Fruit fly (Drosophila melanogaster) S2 (cell line): Measurements from ENCODE around the gene Nemp.

Experiments
- CG8478 ChIP-seq: fragments of >200 bp; optimal IDR thresholded peaks from 2 replicates; lab custom pipeline; 2018
- CTCF ChIP-seq, 2 experiments: fragments of >200 bp; optimal IDR thresholded peaks; 2 replicates each; lab custom pipeline; 2018

The Nemp gene

DNA sequence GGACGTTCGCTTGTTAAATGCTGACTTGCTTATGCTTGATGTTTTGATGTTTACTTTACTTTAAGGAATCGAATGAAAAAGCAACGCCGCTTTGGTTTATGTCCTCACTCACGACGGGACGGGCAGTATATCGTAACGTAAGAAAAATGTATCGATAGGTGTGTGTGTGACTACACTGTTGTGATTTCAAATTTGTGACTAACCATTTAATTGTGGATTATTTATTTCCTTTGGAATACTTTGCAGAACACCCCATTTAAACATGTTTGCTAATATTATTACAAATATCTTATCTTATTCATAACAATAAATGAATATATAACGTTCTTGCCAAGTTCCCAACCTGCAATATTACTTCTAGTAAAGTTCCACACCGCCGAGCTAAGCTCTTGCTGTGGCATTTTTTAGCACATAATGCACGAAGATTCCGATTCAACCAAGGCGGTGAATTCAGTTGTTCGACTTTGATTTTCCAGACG is at the start of gene Nemp, which contains the start of gene r:
Gene Nemp, minus strand, starts transcription at position 85 of the 479 bp plus-strand sequence.
Gene r, plus strand, starts transcription at position 429 of the 479 bp plus-strand sequence.
- peak in 1 of 2 experiments; percentile 1 for TF ChIP-seq CTCF (optimal IDR thresholded peaks at IDR 0.05; lab: Kevin White, UChicago)
- TF ChIP-seq CG8478, result no peak

dm6 chrX:16703747-16704146 is 48.9 kb upstream of the Nemp start, which contains the start of the genes CG9673 and CG4653:
CG9673 (minus strand) TSS chrX:16703884.
CG4653 (plus strand) TSS chrX:16704081.
- TF ChIP-seq CTCF (optimal IDR thresholded peaks at IDR 0.05; lab: Kevin White, UChicago), result no peak

DNA sequence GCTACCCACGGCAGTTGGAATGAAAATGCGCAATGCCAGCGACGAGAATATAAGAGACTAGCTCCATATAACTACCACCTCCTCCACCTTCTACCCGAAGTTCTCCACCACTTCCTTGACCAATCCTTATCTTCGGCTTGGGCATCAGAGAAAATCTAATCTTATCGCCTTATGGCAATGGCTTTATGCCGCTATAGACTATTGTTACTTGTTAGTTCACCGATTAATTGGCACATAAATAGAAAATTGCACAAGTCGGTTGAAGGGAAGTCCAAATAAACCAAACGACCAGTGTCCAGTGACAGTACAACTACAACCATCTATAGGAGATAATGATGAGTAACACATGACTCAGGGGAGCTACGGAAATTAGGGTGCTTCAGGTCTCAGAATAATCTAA is 47.1 kb upstream of the Nemp start, which contains the start of gene sphe:
Gene sphe, minus strand, starts transcription at position 32 of the 400 bp plus-strand sequence.
- no peak for TF ChIP-seq CG8478
- TF ChIP-seq CTCF (optimal IDR thresholded peaks at IDR 0.05; lab: Kevin White, UChicago), result no peak

DNA sequence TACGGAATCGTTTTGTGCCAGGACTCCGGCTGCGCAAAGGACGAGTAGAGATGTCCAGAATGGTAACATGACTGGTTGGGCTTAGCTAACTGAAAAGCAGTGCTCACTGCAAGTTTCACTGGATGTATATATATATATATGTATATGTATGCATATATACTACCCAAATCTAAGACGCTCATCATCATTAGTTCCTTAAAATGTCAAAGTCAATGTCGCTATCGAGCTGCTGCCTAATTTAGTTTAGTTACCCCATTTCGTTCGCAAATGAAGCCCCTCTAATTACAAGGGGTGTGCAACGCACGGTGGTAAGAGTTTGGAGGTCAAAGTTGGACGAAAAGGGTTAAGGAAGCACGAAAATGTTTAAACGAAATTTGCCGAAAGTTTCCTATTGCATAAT is 45.3 kb upstream of the Nemp start, which contains the start of gene CG9676:
Gene CG9676, minus strand, starts transcription at position 101 of the 400 bp plus-strand sequence.
- TF ChIP-seq CTCF (optimal IDR thresholded peaks at IDR 0.05; lab: Kevin White, UChicago) (no peak), CG8478 (no peak)

DNA sequence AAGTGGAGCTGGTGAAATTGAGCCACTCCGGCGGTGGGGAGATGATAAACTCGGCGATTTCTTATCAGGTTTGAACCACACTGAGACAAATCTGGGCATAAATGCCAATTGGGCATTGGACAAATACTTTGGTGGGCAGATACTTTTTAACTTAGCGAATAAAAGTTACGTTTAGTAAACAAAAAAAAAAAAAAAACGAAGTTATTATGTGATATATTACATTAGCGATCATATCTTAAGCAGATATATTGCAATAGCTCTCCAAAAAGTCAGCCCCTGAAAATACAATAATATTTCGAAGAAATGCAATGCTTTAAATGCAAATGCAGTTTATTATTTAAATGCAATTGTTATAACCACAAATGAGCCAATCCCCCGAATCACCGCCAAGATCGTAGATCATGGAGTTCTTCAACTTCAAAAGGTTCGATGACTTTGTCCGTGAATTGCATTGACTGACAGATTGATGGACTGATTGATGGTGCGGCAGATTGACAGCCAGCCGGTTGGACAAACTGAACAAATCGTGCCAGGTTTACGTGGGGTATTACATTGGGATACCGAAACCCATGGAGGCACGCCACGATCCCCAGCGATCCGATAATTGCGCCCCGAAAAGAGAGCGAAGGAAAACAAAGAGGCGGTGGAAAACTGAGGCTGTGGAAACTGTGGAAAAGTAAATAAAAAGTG is 43.2 kb upstream of the Nemp start:
- TF ChIP-seq CG8478 (no peak), CTCF (optimal IDR thresholded peaks at IDR 0.05; lab: Kevin White, UChicago) (no peak)

DNA sequence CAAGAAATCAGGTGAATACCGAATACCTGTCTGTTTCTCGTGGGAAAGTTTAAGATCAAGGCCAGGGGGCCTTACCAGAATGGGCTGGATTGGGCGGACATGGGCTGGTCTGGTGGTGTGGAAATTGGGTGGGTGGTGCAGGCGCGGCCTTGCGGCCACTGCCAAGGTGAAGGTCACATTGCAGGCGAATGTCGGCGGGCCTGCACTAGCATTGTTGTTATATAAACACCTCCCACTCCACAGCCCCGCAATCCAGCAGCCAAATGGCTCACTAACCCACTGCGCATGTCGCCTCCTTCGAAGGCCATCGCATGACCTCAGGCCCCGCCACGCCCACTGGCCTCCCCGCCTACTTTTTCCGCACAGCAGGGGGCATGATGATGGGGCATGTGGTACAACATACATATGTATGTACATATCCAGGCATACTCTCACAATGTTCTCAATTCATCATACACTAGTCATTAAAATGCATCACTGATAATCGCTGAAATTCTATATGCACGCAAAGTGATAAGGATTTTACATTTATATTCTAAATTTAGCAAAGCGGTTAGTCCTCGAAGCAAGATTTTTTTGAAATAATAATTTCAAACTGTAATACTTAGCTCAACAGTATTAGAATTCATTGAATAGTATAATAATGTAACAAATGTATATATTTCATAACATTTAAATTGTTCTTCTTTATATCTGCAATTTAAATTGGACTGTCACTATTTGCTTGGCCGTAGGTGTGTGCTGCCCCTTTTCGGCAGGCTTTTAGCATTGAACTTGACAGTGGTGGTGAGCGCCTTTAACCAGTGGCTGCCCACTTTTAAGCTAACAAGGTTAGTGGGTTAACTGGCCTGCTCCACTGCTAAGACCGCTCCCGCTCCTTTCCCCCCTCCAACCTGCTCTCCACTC is 42.1 kb upstream of the Nemp start:
- TF ChIP-seq CTCF (optimal IDR thresholded peaks at IDR 0.05; lab: Kevin White, UChicago), result no peak
- no peak for TF ChIP-seq CG8478

dm6 chrX:16695658-16696181 is 40.9 kb upstream of the Nemp start, which contains the start of gene CG4678:
CG4678 (plus strand) TSS chrX:16696131.
- TF ChIP-seq CG8478 (no peak), CTCF (optimal IDR thresholded peaks at IDR 0.05; lab: Kevin White, UChicago) (peak in 1 of 2 experiments; percentile 23)

DNA sequence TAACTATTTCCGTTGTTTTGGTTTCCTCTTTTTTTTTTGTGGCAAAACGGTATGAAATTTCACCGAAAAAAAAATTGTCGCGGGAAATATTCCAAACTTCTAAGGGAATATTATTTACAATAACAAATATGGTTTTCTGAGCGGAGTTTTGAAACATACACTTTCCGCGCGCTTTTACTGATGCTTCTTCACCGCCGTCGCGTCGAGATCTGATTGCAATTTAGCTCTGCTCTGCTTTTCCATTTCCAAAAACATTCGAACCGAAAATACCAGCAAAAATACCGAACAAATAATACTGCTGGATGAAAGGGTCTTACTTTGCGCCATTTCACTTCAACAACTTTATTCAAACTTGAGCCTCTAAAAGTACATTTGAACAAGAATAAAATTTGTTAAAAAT is 40.1 kb upstream of the Nemp start, which contains the start of gene Septin4:
Gene Septin4, minus strand, starts transcription at position 215 of the 400 bp plus-strand sequence.
- TF ChIP-seq CG8478 (no peak), CTCF (optimal IDR thresholded peaks at IDR 0.05; lab: Kevin White, UChicago) (no peak)

DNA sequence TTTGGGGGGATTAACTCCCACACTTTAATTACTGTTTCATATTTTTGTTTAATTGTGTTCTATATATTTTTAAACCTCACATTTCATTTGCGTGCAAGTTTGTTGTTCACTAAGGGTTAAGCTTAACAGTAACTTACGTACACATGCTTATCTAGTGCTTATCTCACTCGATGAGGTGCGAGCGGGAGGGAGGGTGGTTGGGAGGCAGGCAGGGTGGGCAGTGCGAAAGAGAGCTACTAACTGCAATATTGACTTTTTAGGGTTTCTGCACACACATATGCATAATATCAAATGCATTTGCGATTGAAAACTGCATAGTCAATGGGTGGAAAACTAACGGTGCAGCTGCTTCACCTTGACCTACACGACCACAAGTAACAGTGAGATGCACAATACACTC is 39.7 kb upstream of the Nemp start:
- TF ChIP-seq CTCF (optimal IDR thresholded peaks at IDR 0.05; lab: Kevin White, UChicago) (no peak), CG8478 (no peak)

dm6 chrX:16693805-16694387 is 39.1 kb upstream of the Nemp start:
- TF ChIP-seq CG8478, result no peak
- no peak for TF ChIP-seq CTCF (optimal IDR thresholded peaks at IDR 0.05; lab: Kevin White, UChicago)

- TF ChIP-seq CG8478 (no peak), CTCF (optimal IDR thresholded peaks at IDR 0.05; lab: Kevin White, UChicago) (no peak)
Measured at dm6 chrX:16692325-16692724, 37.5 kb upstream of the Nemp start.

dm6 chrX:16691440-16691839 is 36.6 kb upstream of the Nemp start:
- TF ChIP-seq CTCF (optimal IDR thresholded peaks at IDR 0.05; lab: Kevin White, UChicago) (no peak), CG8478 (no peak)

DNA sequence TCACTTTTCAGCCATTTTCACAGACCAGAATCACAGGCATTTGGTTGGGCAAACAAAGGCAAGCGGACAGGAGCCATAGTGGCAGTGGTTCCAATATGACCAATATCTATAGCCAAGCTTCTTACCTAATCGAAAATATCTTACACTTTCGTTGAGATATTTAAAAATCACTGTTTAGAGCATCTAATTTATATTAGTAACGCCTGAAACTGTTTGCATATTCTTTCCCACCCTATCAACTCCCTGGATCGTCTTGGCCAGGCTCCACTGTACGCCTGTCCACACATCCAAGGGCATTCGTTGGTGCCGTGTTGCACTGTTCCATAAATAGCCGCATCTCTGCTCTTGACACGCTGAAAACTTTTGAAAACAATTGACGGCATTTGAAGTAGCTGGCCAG is 35.7 kb upstream of the Nemp start:
- TF ChIP-seq CTCF (optimal IDR thresholded peaks at IDR 0.05; lab: Kevin White, UChicago) (no peak), CG8478 (no peak)

DNA sequence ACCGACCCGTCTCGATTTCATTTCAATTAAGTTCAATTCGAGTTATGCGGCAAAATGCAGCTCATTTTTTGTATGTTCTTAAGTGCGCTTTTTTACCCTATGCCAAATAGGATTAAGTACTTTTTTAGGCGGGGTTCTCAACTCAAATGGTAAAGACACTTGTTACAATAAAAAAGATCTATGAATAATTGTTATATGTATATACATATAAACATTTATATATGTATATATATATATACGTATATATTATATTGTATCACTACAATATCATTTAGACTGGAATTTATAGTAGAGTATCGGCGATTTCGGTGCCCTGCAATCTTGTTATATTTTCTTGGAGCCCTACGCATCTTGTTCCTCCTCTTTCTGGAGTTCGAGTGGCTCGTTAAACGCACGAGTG is 35.2 kb upstream of the Nemp start:
- TF ChIP-seq CG8478 (no peak), CTCF (optimal IDR thresholded peaks at IDR 0.05; lab: Kevin White, UChicago) (no peak)

DNA sequence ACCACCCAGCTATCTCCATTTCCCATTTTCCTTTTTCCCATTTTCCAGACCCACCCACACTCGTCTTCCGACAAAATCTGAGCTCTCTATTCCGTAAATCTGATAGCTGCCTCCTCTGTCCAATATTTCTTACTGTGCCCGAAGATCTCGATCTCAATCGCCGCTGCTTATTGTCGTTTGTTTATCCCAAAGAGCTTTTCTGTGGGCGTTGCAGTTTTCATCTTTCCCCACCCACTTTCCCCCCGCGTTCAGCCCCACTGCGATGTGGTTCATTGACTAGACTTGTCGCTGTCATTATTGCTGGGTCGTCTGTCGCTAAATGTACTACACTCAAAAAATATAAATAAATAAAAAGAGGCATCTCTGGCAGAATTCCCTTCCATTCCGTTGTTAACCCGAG is 34.5 kb upstream of the Nemp start:
- no peak for TF ChIP-seq CTCF (optimal IDR thresholded peaks at IDR 0.05; lab: Kevin White, UChicago)
- no peak for TF ChIP-seq CG8478
